Fruit fly (Drosophila melanogaster) whole organism, adult: Measurements from ENCODE around the gene Ten-a.

ENCODE experiments used
- CG11617 ChIP-seq: fragments of 200-800 bp; sonication (Bioruptor generic); optimal IDR thresholded peaks from 2 replicates; lab custom pipeline; 2017; ENCODE audit warnings: mild to moderate bottlenecking, missing biosample characterization, missing genetic modification reagents, missing genetic modification characterization
- CG12768 ChIP-seq: fragments of 200-800 bp; sonication (Bioruptor generic); optimal IDR thresholded peaks from 2 replicates; lab custom pipeline; 2017; ENCODE audit warnings: missing biosample characterization, missing genetic modification characterization, mild to moderate bottlenecking, moderate library complexity, missing genetic modification reagents
- CG14711 ChIP-seq: fragments of 200-800 bp; sonication (Bioruptor generic); optimal IDR thresholded peaks from 2 replicates; lab custom pipeline; 2018; ENCODE audit warnings: missing biosample characterization, mild to moderate bottlenecking, missing genetic modification characterization, moderate library complexity
- CG1620 ChIP-seq: fragments of 200-800 bp; sonication (Bioruptor generic); optimal IDR thresholded peaks from 2 replicates; lab custom pipeline; 2016; ENCODE audit warnings: missing biosample characterization, missing genetic modification characterization
- CG33017 ChIP-seq: fragments of 200-800 bp; sonication (Bioruptor generic); optimal IDR thresholded peaks from 2 replicates; lab custom pipeline; 2018; ENCODE audit warnings: missing biosample characterization, mild to moderate bottlenecking, missing genetic modification characterization, moderate library complexity
- CG5204 ChIP-seq: fragments of 200-800 bp; sonication (Bioruptor generic); optimal IDR thresholded peaks from 2 replicates; lab custom pipeline; 2016; ENCODE audit warnings: missing biosample characterization, missing genetic modification characterization
- CG7045 ChIP-seq: fragments of 200-800 bp; sonication (Bioruptor generic); optimal IDR thresholded peaks from 2 replicates; lab custom pipeline; 2017; ENCODE audit warnings: missing biosample characterization, mild to moderate bottlenecking, missing genetic modification characterization
- CG7101 ChIP-seq: fragments of 200-800 bp; sonication (Bioruptor generic); optimal IDR thresholded peaks from 2 replicates; lab custom pipeline; 2018; ENCODE audit warnings: missing biosample characterization, mild to moderate bottlenecking, missing genetic modification characterization, moderate library complexity
- Clk ChIP-seq: fragments of 200-800 bp; sonication (Bioruptor generic); optimal IDR thresholded peaks from 2 replicates; lab custom pipeline; 2017; ENCODE audit warnings: missing biosample characterization, missing genetic modification characterization
- Crg-1 ChIP-seq: fragments of 200-800 bp; sonication (Bioruptor generic); optimal IDR thresholded peaks from 2 replicates; lab custom pipeline; 2016; ENCODE audit warnings: missing biosample characterization, missing genetic modification characterization
- Hr96 ChIP-seq: fragments of 200-800 bp; sonication (Bioruptor generic); optimal IDR thresholded peaks from 2 replicates; lab custom pipeline; 2016; ENCODE audit warnings: missing biosample characterization, missing genetic modification characterization
- Mnt ChIP-seq: fragments of 200-800 bp; sonication (Bioruptor generic); optimal IDR thresholded peaks from 2 replicates; lab custom pipeline; 2016; ENCODE audit warnings: missing biosample characterization, mild to moderate bottlenecking, missing genetic modification characterization
- bab1 ChIP-seq: fragments of 200-800 bp; sonication (Bioruptor generic); optimal IDR thresholded peaks from 3 replicates; lab custom pipeline; 2019; ENCODE audit warnings: missing biosample characterization, mild to moderate bottlenecking, missing genetic modification characterization, moderate library complexity
- cic ChIP-seq: fragments of 200-800 bp; sonication (Bioruptor generic); optimal IDR thresholded peaks from 2 replicates; lab custom pipeline; 2017; ENCODE audit warnings: missing biosample characterization, mild to moderate bottlenecking, missing genetic modification characterization, moderate library complexity
- cnc ChIP-seq, 2 experiments: fragments of >200 bp; optimal IDR thresholded peaks; 2 replicates each; lab custom pipeline; 2017
- kay ChIP-seq: fragments of 200-800 bp; sonication (Bioruptor generic); peaks from one replicate; lab custom pipeline; 2016; ENCODE audit warnings: missing biosample characterization, missing genetic modification characterization, borderline replicate concordance
- ovo ChIP-seq: fragments of 200-800 bp; sonication (Bioruptor generic); optimal IDR thresholded peaks from 2 replicates; lab custom pipeline; 2016; ENCODE audit warnings: missing biosample characterization, missing genetic modification characterization
- pad ChIP-seq: fragments of 200-800 bp; sonication (Bioruptor generic); optimal IDR thresholded peaks from 3 replicates; lab custom pipeline; 2017; ENCODE audit warnings: missing biosample characterization, missing genetic modification characterization, mild to moderate bottlenecking, moderate library complexity, missing genetic modification reagents
- tj ChIP-seq: fragments of 200-800 bp; sonication (Bioruptor generic); optimal IDR thresholded peaks from 3 replicates; lab custom pipeline; 2017; ENCODE audit warnings: missing biosample characterization, mild to moderate bottlenecking, missing genetic modification characterization, moderate library complexity
- toe ChIP-seq: fragments of 200-800 bp; sonication (Bioruptor generic); optimal IDR thresholded peaks from 2 replicates; lab custom pipeline; 2016; ENCODE audit warnings: missing biosample characterization, missing genetic modification characterization

The Ten-a gene

DNA sequence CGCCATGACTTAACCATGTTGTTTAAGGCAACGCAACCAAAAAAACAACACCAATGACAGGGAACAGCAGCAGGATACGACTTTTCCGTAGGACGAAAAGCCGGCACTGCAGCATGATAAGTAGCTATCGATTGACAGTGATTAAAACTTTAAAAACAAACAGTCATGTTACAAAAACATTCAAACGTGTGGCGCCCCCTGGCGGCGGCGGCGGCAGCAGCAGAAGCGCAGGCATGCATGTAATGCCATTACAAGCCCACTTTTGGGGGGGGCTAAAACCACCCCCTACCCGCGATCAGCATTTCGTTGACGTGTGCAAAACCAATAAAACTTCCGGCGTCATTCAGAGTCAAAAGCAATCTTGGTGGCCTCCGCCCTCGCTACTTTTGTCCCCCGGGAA is 249.0 kb downstream of the Ten-a start:
- TF ChIP-seq tj (GFP tag; lab: Kevin White, UChicago): no peak
- TF ChIP-seq CG5204 (GFP tag; lab: Kevin White, UChicago): no peak
- TF ChIP-seq cic (GFP tag; lab: Kevin White, UChicago): no peak
- no peak for TF ChIP-seq toe (GFP tag; lab: Kevin White, UChicago)
- TF ChIP-seq CG1620 (GFP tag; lab: Kevin White, UChicago): no peak
- TF ChIP-seq bab1 (GFP tag; lab: Kevin White, UChicago): no peak
- no peak for TF ChIP-seq Clk
- no peak for TF ChIP-seq Crg-1
- TF ChIP-seq kay: no peak
- TF ChIP-seq Mnt: no peak
- no peak for TF ChIP-seq CG11617 (GFP tag; lab: Kevin White, UChicago)
- TF ChIP-seq ovo: no peak
- no peak for TF ChIP-seq CG12768 (GFP tag; lab: Kevin White, UChicago)
- TF ChIP-seq CG14711 (tag; lab: Kevin White, UChicago): no peak
- TF ChIP-seq CG7101: no peak
- no peak for TF ChIP-seq CG7045 (GFP tag; lab: Kevin White, UChicago)

DNA sequence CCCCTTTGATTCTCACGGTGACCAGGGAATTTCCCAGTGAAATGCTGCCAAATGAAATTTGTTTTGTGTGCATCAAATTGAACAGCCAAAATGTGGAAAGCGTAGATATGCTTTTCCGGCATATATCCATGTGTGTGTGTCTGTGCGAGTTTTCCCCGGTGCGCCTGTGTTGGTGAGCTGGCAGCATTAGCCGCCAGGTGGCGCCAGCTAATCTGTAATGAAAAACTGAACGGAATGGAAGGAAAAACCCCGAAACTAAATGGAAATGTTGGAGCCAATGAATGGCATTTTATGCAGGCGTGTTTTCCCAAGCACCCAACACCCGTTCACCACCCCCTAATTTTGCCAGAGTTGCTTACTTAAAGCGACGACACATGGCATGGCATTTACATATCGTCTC is 263.1 kb downstream of the Ten-a start:
- TF ChIP-seq ovo: no peak
- TF ChIP-seq bab1 (GFP tag; lab: Kevin White, UChicago): no peak
- TF ChIP-seq Hr96 (GFP tag; lab: Kevin White, UChicago): no peak
- TF ChIP-seq tj (GFP tag; lab: Kevin White, UChicago): no peak
- no peak for TF ChIP-seq Crg-1
- TF ChIP-seq Mnt: no peak
- no peak for TF ChIP-seq cnc (optimal IDR thresholded peaks at IDR 0.05; lab: Kevin White, UChicago)
- TF ChIP-seq CG5204 (GFP tag; lab: Kevin White, UChicago): no peak
- TF ChIP-seq CG33017 (tag; lab: Kevin White, UChicago): no peak
- TF ChIP-seq cic (GFP tag; lab: Kevin White, UChicago): no peak
- TF ChIP-seq CG14711 (tag; lab: Kevin White, UChicago): no peak
- no peak for TF ChIP-seq CG1620 (GFP tag; lab: Kevin White, UChicago)
- TF ChIP-seq kay: no peak
- TF ChIP-seq CG7101: no peak
- TF ChIP-seq CG12768 (GFP tag; lab: Kevin White, UChicago): no peak
- TF ChIP-seq CG7045 (GFP tag; lab: Kevin White, UChicago): no peak
- TF ChIP-seq Clk: no peak
- TF ChIP-seq pad (GFP tag; lab: Kevin White, UChicago): no peak
- no peak for TF ChIP-seq CG11617 (GFP tag; lab: Kevin White, UChicago)
- TF ChIP-seq toe (GFP tag; lab: Kevin White, UChicago): no peak

DNA sequence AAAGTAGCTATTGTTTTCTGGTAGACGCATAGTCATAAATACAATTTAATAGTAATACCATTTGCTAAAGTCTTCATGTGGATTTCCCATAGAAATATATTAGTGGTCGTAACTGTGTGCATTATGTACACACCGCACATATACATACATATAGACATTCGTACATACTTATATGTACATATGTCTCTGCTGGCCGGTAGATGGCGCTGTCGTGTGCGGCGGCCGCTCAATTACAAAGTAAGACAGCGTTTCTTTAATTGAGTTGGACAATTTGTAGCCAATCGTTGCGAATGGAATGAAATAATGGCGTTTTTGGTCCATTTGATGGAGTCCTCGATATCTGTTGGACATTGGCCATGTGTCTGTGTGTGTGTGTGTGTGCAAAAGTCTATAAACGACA is 309.9 kb downstream of the Ten-a start:
- no peak for TF ChIP-seq cic (GFP tag; lab: Kevin White, UChicago)

DNA sequence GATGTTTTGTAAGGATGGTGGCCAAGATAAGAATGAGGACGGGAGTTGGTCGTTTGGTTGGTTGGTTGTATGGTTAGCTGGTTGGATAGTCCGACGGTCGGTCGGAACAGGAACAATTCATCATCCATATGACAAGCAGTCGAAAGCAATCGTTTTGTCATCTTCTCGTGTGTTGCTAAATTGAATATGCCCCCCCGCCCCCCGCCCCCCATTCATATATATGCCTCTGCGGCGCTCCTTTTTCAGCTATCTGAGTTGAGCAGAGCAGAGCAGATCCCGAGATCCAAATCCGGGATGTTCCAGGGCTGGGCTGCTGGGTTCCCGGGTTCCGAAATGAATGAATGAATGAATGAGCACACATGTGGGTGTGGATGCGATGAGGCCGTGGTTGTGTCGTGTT is 312.6 kb downstream of the Ten-a start:
- no peak for TF ChIP-seq CG7101
- no peak for TF ChIP-seq CG33017 (tag; lab: Kevin White, UChicago)
- TF ChIP-seq cnc (optimal IDR thresholded peaks at IDR 0.05; lab: Kevin White, UChicago): no peak
- TF ChIP-seq bab1 (GFP tag; lab: Kevin White, UChicago): no peak
- no peak for TF ChIP-seq cic (GFP tag; lab: Kevin White, UChicago)
- no peak for TF ChIP-seq toe (GFP tag; lab: Kevin White, UChicago)
- no peak for TF ChIP-seq ovo
- TF ChIP-seq Clk: no peak

DNA sequence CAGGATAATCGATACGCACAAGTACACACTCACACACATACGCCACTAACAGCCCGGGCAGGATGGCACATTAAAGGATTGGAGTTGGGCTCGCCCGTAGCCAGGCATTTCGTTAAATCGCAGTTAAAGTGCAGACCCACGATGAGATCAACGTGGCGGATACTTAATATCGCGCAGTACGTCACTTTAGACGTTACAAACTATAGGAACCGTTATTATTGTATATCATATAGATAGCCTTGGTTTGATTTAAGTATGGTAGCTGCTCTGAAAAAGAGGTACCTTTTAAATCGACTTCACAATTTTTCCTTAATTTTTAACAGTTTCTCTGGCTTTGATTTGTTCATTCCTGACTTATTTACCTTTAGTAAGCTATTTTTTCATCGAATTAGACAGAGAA is 329.3 kb downstream of the Ten-a start, which contains the start of gene CG2577:
TSS of gene CG2577 (plus strand) at position 301 of the 400 bp plus-strand sequence.
- no peak for TF ChIP-seq Clk
- TF ChIP-seq toe (GFP tag; lab: Kevin White, UChicago): no peak
- TF ChIP-seq CG33017 (tag; lab: Kevin White, UChicago): no peak
- no peak for TF ChIP-seq ovo
- no peak for TF ChIP-seq CG12768 (GFP tag; lab: Kevin White, UChicago)
- no peak for TF ChIP-seq Hr96 (GFP tag; lab: Kevin White, UChicago)
- no peak for TF ChIP-seq CG7101
- no peak for TF ChIP-seq kay
- TF ChIP-seq bab1 (GFP tag; lab: Kevin White, UChicago): no peak
- TF ChIP-seq Mnt: no peak
- TF ChIP-seq CG14711 (tag; lab: Kevin White, UChicago): no peak
- TF ChIP-seq pad (GFP tag; lab: Kevin White, UChicago): no peak
- TF ChIP-seq cnc (optimal IDR thresholded peaks at IDR 0.05; lab: Kevin White, UChicago): no peak
- TF ChIP-seq CG5204 (GFP tag; lab: Kevin White, UChicago): no peak
- TF ChIP-seq cic (GFP tag; lab: Kevin White, UChicago): no peak
- no peak for TF ChIP-seq tj (GFP tag; lab: Kevin White, UChicago)

DNA sequence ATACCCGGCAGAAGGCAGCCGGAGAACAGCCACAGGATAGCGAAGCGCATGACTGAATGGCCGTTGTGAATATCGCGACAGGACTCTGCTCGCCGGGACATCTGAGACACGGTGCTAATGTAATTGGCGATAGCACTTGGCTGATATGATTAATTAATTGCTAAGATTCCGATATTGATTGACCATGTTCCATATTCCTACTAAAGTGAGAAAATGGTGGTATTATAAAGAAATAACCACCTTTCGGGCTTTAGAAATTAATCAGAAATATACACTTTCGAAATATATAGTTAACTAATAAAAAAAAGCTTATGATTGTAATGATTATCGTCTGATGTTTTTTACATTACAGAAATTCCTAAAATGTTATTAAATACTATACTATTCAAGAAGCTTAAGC is 334.2 kb downstream of the Ten-a start, which contains the start of gene Ir11a:
TSS of gene Ir11a (minus strand) at position 101 of the 400 bp plus-strand sequence.
- no peak for TF ChIP-seq CG14711 (tag; lab: Kevin White, UChicago)
- no peak for TF ChIP-seq cnc (optimal IDR thresholded peaks at IDR 0.05; lab: Kevin White, UChicago)
- TF ChIP-seq ovo: no peak
- TF ChIP-seq bab1 (GFP tag; lab: Kevin White, UChicago): no peak
